Fruit fly (Drosophila melanogaster) whole organism, embryonic: ENCODE measurements around the gene Sf3b3.

ENCODE experiments used
- Awh ChIP-seq: fragments of 200-800 bp; sonication (Bioruptor generic); IDR thresholded peaks from 2 replicates; pipeline ENCODE4, ENCODE4 v1.3.6; 2022; ENCODE audit warnings: missing biosample characterization, missing genetic modification characterization
- CG10462 ChIP-seq: fragments of 200-800 bp; sonication (Bioruptor generic); optimal IDR thresholded peaks from 2 replicates; lab custom pipeline; 2016; ENCODE audit warnings: missing biosample characterization, missing genetic modification characterization
- CG10979 ChIP-seq: fragments of 200-800 bp; sonication (Bioruptor generic); optimal IDR thresholded peaks from 2 replicates; lab custom pipeline; 2018; ENCODE audit warnings: missing biosample characterization, mild to moderate bottlenecking, missing genetic modification characterization, moderate library complexity
- CG11695 ChIP-seq: fragments of 200-800 bp; sonication (Bioruptor generic); IDR thresholded peaks from 3 replicates; pipeline ENCODE4 v1.3.6; 2022; ENCODE audit warnings: missing biosample characterization, missing genetic modification characterization
- CG12769 ChIP-seq: fragments of 200-800 bp; sonication (Bioruptor generic); optimal IDR thresholded peaks from 2 replicates; lab custom pipeline; 2019; ENCODE audit warnings: missing biosample characterization, mild to moderate bottlenecking, missing genetic modification characterization, moderate library complexity
- CG14710 ChIP-seq: fragments of 200-800 bp; sonication (Bioruptor generic); optimal IDR thresholded peaks from 3 replicates; lab custom pipeline; 2019; ENCODE audit warnings: missing biosample characterization, mild to moderate bottlenecking, missing genetic modification characterization, moderate library complexity
- CG32767 ChIP-seq: fragments of 200-800 bp; sonication (Bioruptor generic); IDR thresholded peaks from 2 replicates; pipeline ENCODE4 v1.3.6; 2022; ENCODE audit warnings: missing biosample characterization, missing genetic modification characterization
- CG34376 ChIP-seq: fragments of 200-800 bp; sonication (Bioruptor generic); optimal IDR thresholded peaks from 2 replicates; lab custom pipeline; 2018; ENCODE audit warnings: missing biosample characterization, mild to moderate bottlenecking, missing genetic modification characterization
- CG3847 ChIP-seq: fragments of 200-800 bp; sonication (Bioruptor generic); IDR thresholded peaks from 2 replicates; pipeline ENCODE4 v1.3.6; 2022; ENCODE audit warnings: missing biosample characterization, missing genetic modification characterization
- CG4328 ChIP-seq: fragments of 200-800 bp; sonication (Bioruptor generic); optimal IDR thresholded peaks from 3 replicates; lab custom pipeline; 2017; ENCODE audit warnings: missing biosample characterization, missing genetic modification reagents, missing genetic modification characterization
- CG6854 ChIP-seq: fragments of 200-800 bp; sonication (Bioruptor generic); optimal IDR thresholded peaks from 3 replicates; lab custom pipeline; 2017; ENCODE audit warnings: missing biosample characterization, mild to moderate bottlenecking, missing genetic modification characterization
- CG7987 ChIP-seq: fragments of 200-800 bp; sonication (Bioruptor generic); optimal IDR thresholded peaks from 2 replicates; lab custom pipeline; 2018; ENCODE audit warnings: missing biosample characterization, mild to moderate bottlenecking, missing genetic modification characterization, moderate library complexity
- CG8290 ChIP-seq, 3 experiments: fragments of 200-800 bp; sonication (Bioruptor generic); optimal IDR thresholded peaks; 2 replicates each; lab custom pipeline; 2016 to 2019; ENCODE audit warnings: missing biosample characterization in 3 of 3, missing genetic modification characterization in 3 of 3, mild to moderate bottlenecking in 2 of 3, moderate library complexity in 1 of 3
- CG8359 ChIP-seq: fragments of 200-800 bp; sonication (Bioruptor generic); optimal IDR thresholded peaks from 2 replicates; lab custom pipeline; 2017; ENCODE audit warnings: missing biosample characterization, mild to moderate bottlenecking, missing genetic modification characterization, borderline replicate concordance
- CkIIα-i1 ChIP-seq: fragments of 200-800 bp; sonication (Bioruptor generic); IDR thresholded peaks from 2 replicates; pipeline ENCODE4 v1.3.6; 2022; ENCODE audit warnings: missing biosample characterization, missing genetic modification characterization
- D ChIP-seq, 2 experiments: fragments of 200-800 bp in 1 of 2; fragments of >200 bp in 1 of 2; sonication (Bioruptor generic) in 1 of 2; optimal IDR thresholded peaks; 2 replicates in 1 of 2; 3 replicates in 1 of 2; lab custom pipeline; 2017; ENCODE audit warnings: mild to moderate bottlenecking in 1 of 2, missing biosample characterization in 1 of 2, missing genetic modification characterization in 1 of 2, missing genetic modification reagents in 1 of 2
- D19B ChIP-seq: fragments of 200-800 bp; sonication (Bioruptor generic); optimal IDR thresholded peaks from 2 replicates; lab custom pipeline; 2017; ENCODE audit warnings: missing biosample characterization, mild to moderate bottlenecking, missing genetic modification characterization
- E2f2 ChIP-seq: fragments of 200-800 bp; sonication (Bioruptor generic); IDR thresholded peaks from 2 replicates; pipeline ENCODE4 v1.3.6; 2022; ENCODE audit warnings: missing biosample characterization, missing genetic modification characterization
- Hsf ChIP-seq: fragments of 200-800 bp; sonication (Bioruptor generic); optimal IDR thresholded peaks from 3 replicates; lab custom pipeline; 2016; ENCODE audit warnings: missing biosample characterization, missing genetic modification characterization
- Kr ChIP-seq: fragments of 200-800 bp; sonication (Bioruptor generic); optimal IDR thresholded peaks from 2 replicates; lab custom pipeline; 2017; ENCODE audit warnings: missing biosample characterization, mild to moderate bottlenecking, missing genetic modification characterization
- NC2β ChIP-seq: fragments of 200-800 bp; sonication (Bioruptor generic); optimal IDR thresholded peaks from 2 replicates; lab custom pipeline; 2016; ENCODE audit warnings: missing biosample characterization, missing genetic modification characterization
- Nf-YC ChIP-seq: fragments of 200-800 bp; optimal IDR thresholded peaks from 3 replicates; lab custom pipeline; 2019; ENCODE audit warnings: missing biosample characterization, mild to moderate bottlenecking, missing genetic modification characterization, moderate library complexity
- NfI ChIP-seq: fragments of 200-800 bp; sonication (Bioruptor generic); optimal IDR thresholded peaks from 3 replicates; lab custom pipeline; 2018; ENCODE audit warnings: missing biosample characterization, mild to moderate bottlenecking, missing genetic modification characterization, moderate library complexity
- Pdp1 ChIP-seq, 2 experiments: fragments of 200-800 bp; sonication (Bioruptor generic); optimal IDR thresholded peaks; 3 replicates each; lab custom pipeline; 2016; ENCODE audit warnings: missing biosample characterization in 2 of 2, missing genetic modification characterization in 2 of 2, mild to moderate bottlenecking in 1 of 2, moderate library complexity in 1 of 2
- Rfx ChIP-seq: fragments of 200-800 bp; sonication (Bioruptor generic); IDR thresholded peaks from 2 replicates; pipeline ENCODE4 v1.3.6; 2022; ENCODE audit warnings: missing biosample characterization, missing genetic modification characterization
- Rx ChIP-seq: fragments of 200-800 bp; sonication (Bioruptor generic); IDR thresholded peaks from 2 replicates; pipeline ENCODE4 v1.3.6; 2022; ENCODE audit warnings: missing biosample characterization, missing genetic modification characterization
- Ssrp ChIP-seq: fragments of 200-800 bp; sonication (Bioruptor generic); optimal IDR thresholded peaks from 2 replicates; lab custom pipeline; 2018; ENCODE audit warnings: missing biosample characterization, mild to moderate bottlenecking, missing genetic modification characterization, moderate library complexity
- bcd ChIP-seq: fragments of 200-800 bp; sonication (Bioruptor generic); optimal IDR thresholded peaks from 2 replicates; lab custom pipeline; 2017; ENCODE audit warnings: missing biosample characterization, mild to moderate bottlenecking, missing genetic modification characterization
- br ChIP-seq: fragments of >200 bp; optimal IDR thresholded peaks from 2 replicates; lab custom pipeline; 2017
- btn ChIP-seq: fragments of 200-800 bp; sonication (Bioruptor generic); optimal IDR thresholded peaks from 2 replicates; lab custom pipeline; 2016; ENCODE audit warnings: missing biosample characterization, missing genetic modification characterization
- cg ChIP-seq: fragments of 200-800 bp; sonication (Bioruptor generic); optimal IDR thresholded peaks from 3 replicates; lab custom pipeline; 2019; ENCODE audit warnings: missing biosample characterization, mild to moderate bottlenecking, missing genetic modification characterization, moderate library complexity
- chinmo ChIP-seq: fragments of 200-800 bp; sonication (Bioruptor generic); IDR thresholded peaks from 4 replicates; pipeline ENCODE4 v1.3.6; 2022; ENCODE audit warnings: missing biosample characterization, missing genetic modification characterization; ENCODE audit not compliant: partially characterized antibody
- dmrt99B ChIP-seq: fragments of 200-800 bp; sonication (Bioruptor generic); optimal IDR thresholded peaks from 2 replicates; lab custom pipeline; 2018; ENCODE audit warnings: missing biosample characterization, mild to moderate bottlenecking, missing genetic modification characterization, moderate library complexity
- emc ChIP-seq: fragments of 200-800 bp; sonication (Bioruptor generic); optimal IDR thresholded peaks from 2 replicates; lab custom pipeline; 2016; ENCODE audit warnings: missing biosample characterization, missing genetic modification characterization
- eyg ChIP-seq: fragments of 200-800 bp; sonication (Bioruptor generic); optimal IDR thresholded peaks from 3 replicates; lab custom pipeline; 2016; ENCODE audit warnings: missing biosample characterization, missing genetic modification characterization
- gsb ChIP-seq: fragments of 200-800 bp; sonication (Bioruptor generic); IDR thresholded peaks from 2 replicates; pipeline ENCODE4 v1.3.6; 2022; ENCODE audit warnings: missing biosample characterization, missing genetic modification characterization
- hkb ChIP-seq, 2 experiments: fragments of 200-800 bp in 1 of 2; fragments of >200 bp in 1 of 2; sonication (Bioruptor generic) in 1 of 2; IDR thresholded peaks in 1 of 2; optimal IDR thresholded peaks in 1 of 2; 2 replicates each; pipeline versions ENCODE4 v1.3.6 to Lab custom; 2017 to 2022; ENCODE audit warnings: missing biosample characterization in 1 of 2, missing genetic modification characterization in 1 of 2
- jigr1 ChIP-seq: fragments of 200-800 bp; sonication (Bioruptor generic); IDR thresholded peaks from 3 replicates; pipeline ENCODE4 v1.3.6; 2022; ENCODE audit warnings: missing biosample characterization, missing genetic modification characterization
- lov ChIP-seq, 2 experiments: fragments of 200-800 bp in 1 of 2; fragments of >200 bp in 1 of 2; sonication (Bioruptor generic) in 1 of 2; IDR thresholded peaks in 1 of 2; optimal IDR thresholded peaks in 1 of 2; 2 replicates in 1 of 2; 3 replicates in 1 of 2; pipeline versions ENCODE4 v1.3.6 to Lab custom; 2017 to 2022; ENCODE audit warnings: missing biosample characterization in 1 of 2, missing genetic modification characterization in 1 of 2
- nerfin-2 ChIP-seq: fragments of 200-800 bp; sonication (Bioruptor generic); IDR thresholded peaks from 2 replicates; pipeline ENCODE4 v1.3.6; 2022; ENCODE audit warnings: missing biosample characterization, missing genetic modification characterization; ENCODE audit not compliant: partially characterized antibody
- oc ChIP-seq: fragments of 200-800 bp; sonication (Bioruptor generic); optimal IDR thresholded peaks from 2 replicates; lab custom pipeline; 2018; ENCODE audit warnings: missing biosample characterization, mild to moderate bottlenecking, missing genetic modification characterization, moderate library complexity
- pb ChIP-seq: fragments of 200-800 bp; sonication (Bioruptor generic); optimal IDR thresholded peaks from 3 replicates; lab custom pipeline; 2016; ENCODE audit warnings: missing biosample characterization, missing genetic modification characterization
- pros ChIP-seq: fragments of 200-800 bp; sonication (Bioruptor generic); optimal IDR thresholded peaks from 3 replicates; lab custom pipeline; 2019; ENCODE audit warnings: missing biosample characterization, mild to moderate bottlenecking, missing genetic modification characterization, moderate library complexity
- ro ChIP-seq: fragments of 200-800 bp; sonication (Bioruptor generic); IDR thresholded peaks from 2 replicates; pipeline ENCODE4 v1.3.6; 2022; ENCODE audit warnings: missing biosample characterization, missing genetic modification characterization
- sna ChIP-seq: fragments of 200-800 bp; sonication (Bioruptor generic); IDR thresholded peaks from 2 replicates; pipeline ENCODE4 v1.3.6; 2022; ENCODE audit warnings: missing biosample characterization, missing genetic modification characterization; ENCODE audit not compliant: partially characterized antibody
- vvl ChIP-seq: fragments of 200-800 bp; sonication (Bioruptor generic); IDR thresholded peaks from 2 replicates; pipeline ENCODE4 v1.3.6; 2022; ENCODE audit warnings: missing biosample characterization, missing genetic modification characterization

Gene Sf3b3

dm6 chr3L:857063-858015, 24.2 kb upstream of the Sf3b3 start, which contains the start of gene dpr20 (continued):
- TF ChIP-seq Ssrp (tag; lab: Kevin White, UChicago) (peak; percentile 61), ro (peak; percentile 77), NfI (GFP tag; lab: Kevin White, UChicago) (peak; percentile 85), chinmo (GFP tag; lab: Robert Waterston, UW) (no peak), br (lab: Kevin White, UChicago) (no peak), jigr1 (GFP tag; lab: Robert Waterston, UW) (peak; percentile 68; the same call in 1 of the 3 replicates), pros (GFP tag; lab: Kevin White, UChicago) (peak; percentile 40), CG10979 (peak; percentile 38), CG8290 (GFP tag; optimal IDR thresholded peaks at IDR 0.05; lab: Kevin White, UChicago) (peak; percentile 13), CG8290 (tag; optimal IDR thresholded peaks at IDR 0.05; lab: Kevin White, UChicago) (peak; percentile 28 to 95), nerfin-2 (GFP tag; lab: Robert Waterston, UW) (no peak), Hsf (GFP tag; lab: Kevin White, UChicago) (peak; percentile 76), cg (GFP tag; lab: Kevin White, UChicago) (no peak), pb (peak; percentile 77), lov (optimal IDR thresholded peaks at IDR 0.05; lab: Kevin White, UChicago) (no peak), lov (GFP tag; IDR thresholded peaks at IDR 0.05; lab: Robert Waterston, UW) (peak; percentile 75; the same call in 2 of the 3 replicates), dmrt99B (tag; lab: Kevin White, UChicago) (peak; percentile 70), CG6854 (GFP tag; lab: Kevin White, UChicago) (peak; percentile 44), sna (GFP tag; lab: Robert Waterston, UW) (no peak), CG10462 (GFP tag; lab: Kevin White, UChicago) (no peak), emc (GFP tag; lab: Kevin White, UChicago) (peak; percentile 66), bcd (GFP tag; lab: Kevin White, UChicago) (peak; percentile 64), CG12769 (tag; lab: Kevin White, UChicago) (peak; percentile 92), CG7987 (peak; percentile 58), Kr (no peak), CG14710 (tag; lab: Kevin White, UChicago) (peak; percentile 19), NC2β (peak; percentile 53), CG11695 (peak; percentile 84), CkIIα-i1 (no peak), Nf-YC (tag; lab: Kevin White, UChicago) (peak; percentile 32), Pdp1 (GFP tag; optimal IDR thresholded peaks at IDR 0.05; lab: Kevin White, UChicago) (peak; percentile 68 to 77), Awh (GFP tag; lab: Robert Waterston, UW) (peak; percentile 88), CG32767 (GFP tag; lab: Robert Waterston, UW) (peak; percentile 79), D19B (peak; percentile 42), oc (tag; lab: Kevin White, UChicago) (peak; percentile 48), hkb (optimal IDR thresholded peaks at IDR 0.05; lab: Kevin White, UChicago) (no peak), hkb (GFP tag; IDR thresholded peaks at IDR 0.05; lab: Robert Waterston, UW) (peak; percentile 89), Rfx (peak; percentile 95), btn (GFP tag; lab: Kevin White, UChicago) (peak; percentile 13), D (optimal IDR thresholded peaks at IDR 0.05; lab: Kevin White, UChicago) (no peak), D (GFP tag; optimal IDR thresholded peaks at IDR 0.05; lab: Kevin White, UChicago) (peak; percentile 27), CG8359 (GFP tag; lab: Kevin White, UChicago) (no peak), eyg (GFP tag; lab: Kevin White, UChicago) (peak; percentile 62), gsb (GFP tag; lab: Robert Waterston, UW) (peak; percentile 83), CG3847 (GFP tag; lab: Robert Waterston, UW) (peak; percentile 79), vvl (GFP tag; lab: Robert Waterston, UW) (peak; percentile 95), CG34376 (GFP tag; lab: Kevin White, UChicago) (peak; percentile 56), Rx (GFP tag; lab: Robert Waterston, UW) (peak; percentile 85), CG4328 (GFP tag; lab: Kevin White, UChicago) (no peak), E2f2 (GFP tag; lab: Robert Waterston, UW) (peak; percentile 69)
